Fruit fly (Drosophila melanogaster) whole organism, embryonic: ENCODE results near the gene wls.

Experiments used
- Ada2b ChIP-seq: fragments of 200-800 bp; sonication (Bioruptor generic); IDR thresholded peaks from 2 replicates; pipeline ENCODE4 v1.3.6; 2022; ENCODE audit warnings: missing biosample characterization, missing genetic modification characterization
- CG10431 ChIP-seq: fragments of 200-800 bp; sonication (Bioruptor generic); optimal IDR thresholded peaks from 3 replicates; lab custom pipeline; 2018; ENCODE audit warnings: missing biosample characterization, mild to moderate bottlenecking, missing genetic modification characterization
- CG12659 ChIP-seq: fragments of 200-800 bp; sonication (Bioruptor generic); optimal IDR thresholded peaks from 3 replicates; lab custom pipeline; 2017; ENCODE audit warnings: mild to moderate bottlenecking, missing biosample characterization, missing genetic modification reagents, missing genetic modification characterization
- CG13424 ChIP-seq: fragments of 200-800 bp; sonication (Bioruptor generic); optimal IDR thresholded peaks from 2 replicates; lab custom pipeline; 2019; ENCODE audit warnings: missing biosample characterization, mild to moderate bottlenecking, missing genetic modification characterization, moderate library complexity
- CG14860 ChIP-seq: fragments of 200-800 bp; sonication (Bioruptor generic); IDR thresholded peaks from 3 replicates; pipeline ENCODE4 v1.3.6; 2022; ENCODE audit warnings: missing biosample characterization, missing genetic modification characterization; ENCODE audit not compliant: partially characterized antibody
- CG15073 ChIP-seq: fragments of 200-800 bp; sonication (Bioruptor generic); optimal IDR thresholded peaks from 2 replicates; lab custom pipeline; 2016; ENCODE audit warnings: missing biosample characterization, missing genetic modification characterization
- CG15269 ChIP-seq: fragments of 200-800 bp; sonication (Bioruptor generic); optimal IDR thresholded peaks from 2 replicates; lab custom pipeline; 2018; ENCODE audit warnings: missing biosample characterization, mild to moderate bottlenecking, missing genetic modification characterization, moderate library complexity
- CG1602 ChIP-seq: fragments of 200-800 bp; sonication (Bioruptor generic); optimal IDR thresholded peaks from 3 replicates; lab custom pipeline; 2016; ENCODE audit warnings: missing biosample characterization, missing genetic modification characterization
- CG16779 ChIP-seq: fragments of 200-800 bp; sonication (Bioruptor generic); IDR thresholded peaks from 2 replicates; pipeline ENCODE4 v1.3.6; 2022; ENCODE audit warnings: missing biosample characterization, missing genetic modification characterization
- CG17912 ChIP-seq: fragments of 200-800 bp; sonication (Bioruptor generic); optimal IDR thresholded peaks from 2 replicates; lab custom pipeline; 2018; ENCODE audit warnings: missing biosample characterization, mild to moderate bottlenecking, missing genetic modification characterization
- CG1792 ChIP-seq: fragments of 200-800 bp; sonication (Bioruptor generic); optimal IDR thresholded peaks from 2 replicates; lab custom pipeline; 2016; ENCODE audit warnings: missing biosample characterization, missing genetic modification characterization
- CG2712 ChIP-seq: fragments of 200-800 bp; optimal IDR thresholded peaks from 3 replicates; lab custom pipeline; 2019; ENCODE audit warnings: missing biosample characterization, mild to moderate bottlenecking, missing genetic modification characterization, moderate library complexity
- CG31365 ChIP-seq: fragments of 200-800 bp; sonication (Bioruptor generic); optimal IDR thresholded peaks from 2 replicates; lab custom pipeline; 2018; ENCODE audit warnings: missing biosample characterization, mild to moderate bottlenecking, missing genetic modification characterization
- CG5180 ChIP-seq: fragments of 200-800 bp; sonication (Bioruptor generic); optimal IDR thresholded peaks from 3 replicates; lab custom pipeline; 2017; ENCODE audit warnings: missing biosample characterization, missing genetic modification characterization, mild to moderate bottlenecking, moderate library complexity, missing genetic modification reagents
- CG6272 ChIP-seq: fragments of 200-800 bp; sonication (Bioruptor generic); IDR thresholded peaks from 2 replicates; pipeline ENCODE4 v1.3.6; 2022; ENCODE audit warnings: missing biosample characterization, missing genetic modification characterization
- CG7372 ChIP-seq: fragments of 200-800 bp; sonication (Bioruptor generic); IDR thresholded peaks from 2 replicates; pipeline ENCODE4 v1.3.6; 2022; ENCODE audit warnings: missing biosample characterization, missing genetic modification characterization
- CG8281 ChIP-seq: fragments of 200-800 bp; sonication (Bioruptor generic); optimal IDR thresholded peaks from 2 replicates; lab custom pipeline; 2018; ENCODE audit warnings: missing biosample characterization, mild to moderate bottlenecking, missing genetic modification characterization, moderate library complexity
- CG9609 ChIP-seq: fragments of 200-800 bp; sonication (Bioruptor generic); optimal IDR thresholded peaks from 3 replicates; lab custom pipeline; 2016; ENCODE audit warnings: missing biosample characterization, missing genetic modification characterization
- CoRest ChIP-seq: fragments of 200-800 bp; sonication (Bioruptor generic); optimal IDR thresholded peaks from 3 replicates; lab custom pipeline; 2018; ENCODE audit warnings: missing biosample characterization, mild to moderate bottlenecking, missing genetic modification characterization, moderate library complexity
- Doc2 ChIP-seq: fragments of 200-800 bp; sonication (Bioruptor generic); IDR thresholded peaks from 2 replicates; pipeline ENCODE4 v1.3.6; 2022; ENCODE audit warnings: missing biosample characterization, missing genetic modification characterization
- Ets65A ChIP-seq: fragments of 200-800 bp; sonication (Bioruptor generic); peaks from one replicate; lab custom pipeline; 2016; ENCODE audit warnings: missing biosample characterization, missing genetic modification characterization
- HLH54F ChIP-seq: fragments of 200-800 bp; sonication (Bioruptor generic); optimal IDR thresholded peaks from 3 replicates; lab custom pipeline; 2016; ENCODE audit warnings: missing biosample characterization, missing genetic modification characterization
- Jarid2 ChIP-seq: fragments of 200-800 bp; sonication (Bioruptor generic); optimal IDR thresholded peaks from 3 replicates; lab custom pipeline; 2017; ENCODE audit warnings: mild to moderate bottlenecking, missing biosample characterization, missing genetic modification reagents, missing genetic modification characterization
- Myb ChIP-seq: fragments of 200-800 bp; sonication (Bioruptor generic); optimal IDR thresholded peaks from 2 replicates; lab custom pipeline; 2016; ENCODE audit warnings: missing biosample characterization, missing genetic modification characterization
- Oli ChIP-seq: fragments of 200-800 bp; sonication (Bioruptor generic); optimal IDR thresholded peaks from 2 replicates; lab custom pipeline; 2018; ENCODE audit warnings: missing biosample characterization, mild to moderate bottlenecking, missing genetic modification characterization, moderate library complexity
- Side ChIP-seq: fragments of 200-800 bp; sonication (Bioruptor generic); optimal IDR thresholded peaks from 2 replicates; lab custom pipeline; 2016; ENCODE audit warnings: missing biosample characterization, missing genetic modification characterization
- Six4 ChIP-seq: fragments of 200-800 bp; sonication (Bioruptor generic); optimal IDR thresholded peaks from 2 replicates; lab custom pipeline; 2016; ENCODE audit warnings: missing biosample characterization, missing genetic modification characterization
- TFAM ChIP-seq: fragments of 200-800 bp; sonication (Bioruptor generic); optimal IDR thresholded peaks from 2 replicates; lab custom pipeline; 2017; ENCODE audit warnings: missing biosample characterization, missing genetic modification characterization, inconsistent platforms
- ash1 ChIP-seq: fragments of 200-800 bp; sonication (Bioruptor generic); optimal IDR thresholded peaks from 2 replicates; lab custom pipeline; 2018; ENCODE audit warnings: missing biosample characterization, mild to moderate bottlenecking, missing genetic modification characterization
- ci ChIP-seq: fragments of 200-800 bp; sonication (Bioruptor generic); IDR thresholded peaks from 3 replicates; pipeline ENCODE4 v1.3.6; 2022; ENCODE audit warnings: missing biosample characterization, missing genetic modification characterization
- danr ChIP-seq: fragments of 200-800 bp; sonication (Bioruptor generic); IDR thresholded peaks from 2 replicates; pipeline ENCODE4 v1.3.6; 2022; ENCODE audit warnings: missing biosample characterization, missing genetic modification characterization
- exex ChIP-seq: fragments of 200-800 bp; sonication (Bioruptor generic); optimal IDR thresholded peaks from 4 replicates; lab custom pipeline; 2018; ENCODE audit warnings: missing biosample characterization, mild to moderate bottlenecking, missing genetic modification characterization, moderate library complexity
- gce ChIP-seq: fragments of 200-800 bp; sonication (Bioruptor generic); IDR thresholded peaks from 3 replicates; pipeline ENCODE4 v1.3.6; 2022; ENCODE audit warnings: missing biosample characterization, missing genetic modification characterization
- ind ChIP-seq: fragments of 200-800 bp; sonication (Bioruptor generic); optimal IDR thresholded peaks from 3 replicates; lab custom pipeline; 2016; ENCODE audit warnings: missing biosample characterization, missing genetic modification characterization
- klu ChIP-seq: fragments of 200-800 bp; sonication (Bioruptor generic); IDR thresholded peaks from 2 replicates; pipeline ENCODE4 v1.3.6; 2022; ENCODE audit warnings: missing biosample characterization, missing genetic modification characterization
- kni ChIP-seq: fragments of 200-800 bp; sonication (Bioruptor generic); optimal IDR thresholded peaks from 3 replicates; lab custom pipeline; 2017; ENCODE audit warnings: mild to moderate bottlenecking, missing biosample characterization, missing genetic modification reagents, missing genetic modification characterization
- lola ChIP-seq, 3 experiments: fragments of >200 bp in 2 of 3; fragments of 200-800 bp in 1 of 3; sonication (Bioruptor generic) in 1 of 3; optimal IDR thresholded peaks; 2 replicates each; lab custom pipeline; 2017 to 2019; ENCODE audit warnings: missing biosample characterization in 3 of 3, missing genetic modification characterization in 3 of 3, mild to moderate bottlenecking in 1 of 3, moderate library complexity in 1 of 3
- nom ChIP-seq: fragments of 200-800 bp; sonication (Bioruptor generic); optimal IDR thresholded peaks from 2 replicates; lab custom pipeline; 2017; ENCODE audit warnings: missing biosample characterization, missing genetic modification characterization, mild to moderate bottlenecking, moderate library complexity, missing genetic modification reagents
- oc ChIP-seq: fragments of 200-800 bp; sonication (Bioruptor generic); optimal IDR thresholded peaks from 2 replicates; lab custom pipeline; 2018; ENCODE audit warnings: missing biosample characterization, mild to moderate bottlenecking, missing genetic modification characterization, moderate library complexity
- onecut ChIP-seq: fragments of 200-800 bp; sonication (Bioruptor generic); IDR thresholded peaks from 2 replicates; pipeline ENCODE4 v1.3.6; 2022; ENCODE audit warnings: missing biosample characterization, missing genetic modification characterization
- pita ChIP-seq: fragments of 200-800 bp; sonication (Bioruptor generic); optimal IDR thresholded peaks from 2 replicates; lab custom pipeline; 2017; ENCODE audit warnings: missing biosample characterization, mild to moderate bottlenecking, missing genetic modification characterization
- pros ChIP-seq: fragments of 200-800 bp; sonication (Bioruptor generic); optimal IDR thresholded peaks from 3 replicates; lab custom pipeline; 2019; ENCODE audit warnings: missing biosample characterization, mild to moderate bottlenecking, missing genetic modification characterization, moderate library complexity
- repo ChIP-seq: fragments of 200-800 bp; sonication (Bioruptor generic); optimal IDR thresholded peaks from 2 replicates; lab custom pipeline; 2016; ENCODE audit warnings: missing biosample characterization, missing genetic modification characterization
- sd ChIP-seq: fragments of 200-800 bp; sonication (Bioruptor generic); optimal IDR thresholded peaks from 3 replicates; lab custom pipeline; 2018; ENCODE audit warnings: missing biosample characterization, mild to moderate bottlenecking, missing genetic modification characterization, moderate library complexity
- shn ChIP-seq: fragments of 200-800 bp; sonication (Bioruptor generic); optimal IDR thresholded peaks from 3 replicates; lab custom pipeline; 2016; ENCODE audit warnings: missing biosample characterization, missing genetic modification characterization
- stwl ChIP-seq: fragments of 200-800 bp; sonication (Bioruptor generic); optimal IDR thresholded peaks from 3 replicates; lab custom pipeline; 2018; ENCODE audit warnings: missing biosample characterization, mild to moderate bottlenecking, missing genetic modification characterization, moderate library complexity
- twi ChIP-seq: fragments of 200-800 bp; optimal IDR thresholded peaks from 2 replicates; lab custom pipeline; 2019; ENCODE audit warnings: missing biosample characterization, mild to moderate bottlenecking, missing genetic modification characterization, moderate library complexity
- tx ChIP-seq: fragments of 200-800 bp; sonication (Bioruptor generic); optimal IDR thresholded peaks from 2 replicates; lab custom pipeline; 2016; ENCODE audit warnings: missing biosample characterization, missing genetic modification characterization
- vvl ChIP-seq: fragments of 200-800 bp; sonication (Bioruptor generic); IDR thresholded peaks from 2 replicates; pipeline ENCODE4 v1.3.6; 2022; ENCODE audit warnings: missing biosample characterization, missing genetic modification characterization
- z ChIP-seq: fragments of 200-800 bp; sonication (Bioruptor generic); IDR thresholded peaks from 3 replicates; pipeline ENCODE4 v1.3.6; 2022; ENCODE audit warnings: missing biosample characterization, missing genetic modification characterization

wls gene

DNA sequence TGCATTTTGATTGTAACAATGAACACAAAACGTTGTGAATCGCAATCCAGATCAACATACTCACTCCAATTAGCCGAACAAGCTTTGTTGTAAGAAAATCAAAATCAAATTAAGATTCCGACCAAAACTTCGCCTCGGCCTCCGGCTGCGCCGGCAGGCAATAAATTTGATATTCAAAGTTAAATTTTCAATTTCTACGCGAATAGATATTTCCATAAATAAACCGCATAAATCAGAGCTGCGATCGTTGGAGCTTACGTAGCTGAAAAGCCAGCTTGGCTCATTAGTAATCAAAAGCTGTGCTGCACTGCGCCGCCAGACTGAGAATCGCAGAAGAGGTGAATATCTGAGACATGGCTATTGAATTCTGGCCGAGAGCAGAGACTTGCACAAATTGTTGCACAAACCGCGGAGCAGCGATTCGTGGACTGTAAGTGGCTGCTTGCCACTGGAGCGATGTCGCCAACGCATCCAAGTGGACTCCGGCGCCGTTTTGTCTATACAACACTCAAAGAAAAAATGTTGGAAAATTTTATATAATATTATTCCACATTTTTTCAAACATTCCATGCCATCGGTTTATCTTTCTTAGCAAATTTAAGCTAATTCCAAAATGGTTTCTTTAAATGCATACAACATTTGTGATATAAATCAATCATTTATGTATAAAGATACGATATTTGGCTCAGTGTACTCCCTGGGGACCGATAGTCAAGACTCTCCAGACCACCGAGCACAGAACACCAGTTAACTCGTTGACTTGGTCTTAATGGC lies 20.8 kb downstream of the wls start (continued):
- TF ChIP-seq CoRest (peak; percentile 48), pros (GFP tag; lab: Kevin White, UChicago) (peak; percentile 26), Ets65A (no peak), ci (GFP tag; lab: Robert Waterston, UW) (peak; percentile 78), Side (GFP tag; lab: Kevin White, UChicago) (no peak), nom (GFP tag; lab: Kevin White, UChicago) (peak; percentile 71), CG31365 (tag; lab: Kevin White, UChicago) (no peak), Ada2b (0 out of 2 replicates have a peak, but pooled peaks have one; percentile 21), Oli (tag; lab: Kevin White, UChicago) (peak; percentile 53), Jarid2 (no peak), tx (GFP tag; lab: Kevin White, UChicago) (no peak), CG16779 (no peak), z (GFP tag; lab: Robert Waterston, UW) (no peak), CG9609 (GFP tag; lab: Kevin White, UChicago) (no peak), klu (GFP tag; lab: Robert Waterston, UW) (no peak), CG2712 (tag; lab: Kevin White, UChicago) (peak; percentile 70), Six4 (GFP tag; lab: Kevin White, UChicago) (no peak), HLH54F (GFP tag; lab: Kevin White, UChicago) (no peak), CG15073 (GFP tag; lab: Kevin White, UChicago) (no peak), CG8281 (tag; lab: Kevin White, UChicago) (no peak), CG7372 (GFP tag; lab: Robert Waterston, UW) (no peak), CG1792 (no peak), CG10431 (GFP tag; lab: Kevin White, UChicago) (no peak), stwl (tag; lab: Kevin White, UChicago) (no peak), TFAM (GFP tag; lab: Kevin White, UChicago) (no peak), CG1602 (peak; percentile 21)

- TF ChIP-seq ash1 (GFP tag; lab: Kevin White, UChicago) = no peak
- no peak for TF ChIP-seq pita (GFP tag; lab: Kevin White, UChicago)
- TF ChIP-seq exex (tag; lab: Kevin White, UChicago) = no peak
- TF ChIP-seq CG15269 (tag; lab: Kevin White, UChicago) = no peak
- no peak for TF ChIP-seq CG12659
- TF ChIP-seq repo (GFP tag; lab: Kevin White, UChicago) = no peak
- TF ChIP-seq sd (tag; lab: Kevin White, UChicago) = peak; percentile 88
- TF ChIP-seq shn (GFP tag; lab: Kevin White, UChicago) = no peak
- no peak for TF ChIP-seq gce (GFP tag; lab: Robert Waterston, UW)
- TF ChIP-seq ind (GFP tag; lab: Kevin White, UChicago) = no peak
- TF ChIP-seq pros (GFP tag; lab: Kevin White, UChicago) = peak; percentile 96
- no peak for TF ChIP-seq twi
- TF ChIP-seq CG17912 (GFP tag; lab: Kevin White, UChicago) = no peak
- TF ChIP-seq Doc2 (GFP tag; lab: Robert Waterston, UW) = no peak
- TF ChIP-seq kni (GFP tag; lab: Kevin White, UChicago) = peak; percentile 85
- no peak for TF ChIP-seq CG5180 (GFP tag; lab: Kevin White, UChicago)
- no peak for TF ChIP-seq onecut
- TF ChIP-seq lola (GFP tag; optimal IDR thresholded peaks at IDR 0.05; lab: Kevin White, UChicago) = no peak
- TF ChIP-seq CG6272 = no peak
- TF ChIP-seq vvl (GFP tag; lab: Robert Waterston, UW) = peak; percentile 75; the same call in 1 of the 2 replicates
- no peak for TF ChIP-seq danr (GFP tag; lab: Robert Waterston, UW)
- no peak for TF ChIP-seq CG14860
- no peak for TF ChIP-seq Myb (GFP tag; lab: Kevin White, UChicago)
- peak; percentile 69 for TF ChIP-seq oc (tag; lab: Kevin White, UChicago)
- no peak for TF ChIP-seq CG13424
Observed at dm6 chr3L:11147675-11148074, 21.8 kb downstream of the wls start.
